Worm (Caenorhabditis elegans) whole organism, L2 larva: ENCODE measurements around the gene acl-8.

ENCODE experiments used
- ZK546.5 ChIP-seq: sonication (generic microtip); optimal IDR thresholded peaks from 2 replicates; lab custom pipeline; 2017; ENCODE audit warnings: missing biosample characterization, missing genetic modification characterization
- ama-1 ChIP-seq: fragments of 150-350 bp; optimal IDR thresholded peaks from 2 replicates; lab custom pipeline; 2018; ENCODE audit warnings: inconsistent platforms
- elt-1 ChIP-seq: fragments of 150-350 bp; optimal IDR thresholded peaks from 2 replicates; lab custom pipeline; 2014; ENCODE audit warnings: missing biosample characterization, missing genetic modification characterization
- elt-3 ChIP-seq: sonication (generic microtip); optimal IDR thresholded peaks from 2 replicates; lab custom pipeline; 2017; ENCODE audit warnings: missing biosample characterization, missing genetic modification characterization
- nhr-23 ChIP-seq: fragments of 150-350 bp; optimal IDR thresholded peaks from 2 replicates; lab custom pipeline; 2014; ENCODE audit warnings: missing biosample characterization, missing genetic modification reagents, missing genetic modification characterization
- nhr-237 ChIP-seq: fragments of 150-350 bp; optimal IDR thresholded peaks from 2 replicates; lab custom pipeline; 2014; ENCODE audit warnings: missing biosample characterization, missing genetic modification characterization
- nhr-77 ChIP-seq: fragments of 150-350 bp; optimal IDR thresholded peaks from 2 replicates; lab custom pipeline; 2014; ENCODE audit warnings: missing biosample characterization, missing genetic modification characterization
- peb-1 ChIP-seq: fragments of 150-350 bp; optimal IDR thresholded peaks from 2 replicates; lab custom pipeline; 2014; ENCODE audit warnings: missing biosample characterization, missing genetic modification characterization
- sem-4 ChIP-seq: fragments of 150-350 bp; optimal IDR thresholded peaks from 2 replicates; lab custom pipeline; 2014; ENCODE audit warnings: missing biosample characterization, missing genetic modification reagents, missing genetic modification characterization
- unc-62 ChIP-seq: fragments of 150-350 bp; optimal IDR thresholded peaks from 2 replicates; lab custom pipeline; 2014; ENCODE audit warnings: missing biosample characterization, missing genetic modification reagents, missing genetic modification characterization
- zag-1 ChIP-seq: fragments of 150-350 bp; optimal IDR thresholded peaks from 2 replicates; lab custom pipeline; 2014; ENCODE audit warnings: missing biosample characterization, missing genetic modification characterization
- ztf-1 ChIP-seq: fragments of 200-800 bp; sonication (Bioruptor generic); conservative IDR thresholded peaks from 2 replicates; pipeline ENCODE4 v1.3.6; 2022; ENCODE audit warnings: missing genetic modification characterization, missing compliant biosample characterization
- ztf-4 ChIP-seq: fragments of 150-350 bp; optimal IDR thresholded peaks from 2 replicates; lab custom pipeline; 2014; ENCODE audit warnings: missing biosample characterization, missing genetic modification characterization

ce11 chrV:6487878-6488277 lies 37.2 kb downstream of the acl-8 start:
- no peak for TF ChIP-seq unc-62 (GFP tag; lab: Kevin White, UChicago)
- peak; percentile 33 for TF ChIP-seq ama-1 (lab: Kevin White, UChicago)
- TF ChIP-seq sem-4 (tag; lab: Kevin White, UChicago) = no peak
- no peak for TF ChIP-seq nhr-77 (tag; lab: Kevin White, UChicago)
- no peak for TF ChIP-seq elt-1 (tag; lab: Kevin White, UChicago)
- TF ChIP-seq nhr-23 (tag; lab: Kevin White, UChicago) = no peak
- TF ChIP-seq ZK546.5 (tag; lab: Kevin White, UChicago) = no peak
- TF ChIP-seq elt-3 = no peak
- no peak for TF ChIP-seq peb-1 (tag; lab: Kevin White, UChicago)
- no peak for TF ChIP-seq ztf-1 (GFP tag; lab: Robert Waterston, UW)
- no peak for TF ChIP-seq zag-1 (tag; lab: Kevin White, UChicago)
- no peak for TF ChIP-seq ztf-4 (tag; lab: Kevin White, UChicago)
- no peak for TF ChIP-seq nhr-237
